Worm (Caenorhabditis elegans) whole organism, L1 larva: ENCODE data around the gene Y39A1A.18.

Source experiments
- ama-1 ChIP-seq: fragments of 150-350 bp; optimal IDR thresholded peaks from 2 replicates; lab custom pipeline; 2014
- elt-2 ChIP-seq: sonication (generic microtip); optimal IDR thresholded peaks from 2 replicates; lab custom pipeline; 2016; ENCODE audit warnings: missing genetic modification characterization, mild to moderate bottlenecking, inconsistent platforms, missing compliant biosample characterization, missing genetic modification reagents
- fos-1 ChIP-seq: fragments of 150-350 bp; optimal IDR thresholded peaks from 2 replicates; lab custom pipeline; 2014; ENCODE audit warnings: missing biosample characterization, missing genetic modification characterization
- hlh-17 ChIP-seq: fragments of 200-800 bp; sonication (Bioruptor generic); optimal IDR thresholded peaks from 2 replicates; lab custom pipeline; 2018; ENCODE audit warnings: missing genetic modification characterization, mild to moderate bottlenecking, missing compliant biosample characterization, moderate library complexity, borderline replicate concordance
- lin-13 ChIP-seq: fragments of 150-350 bp; optimal IDR thresholded peaks from 2 replicates; lab custom pipeline; 2014; ENCODE audit warnings: missing biosample characterization, missing genetic modification reagents, missing genetic modification characterization
- lir-3 ChIP-seq: sonication (generic microtip); optimal IDR thresholded peaks from 2 replicates; lab custom pipeline; 2016; ENCODE audit warnings: mild to moderate bottlenecking, missing genetic modification characterization, moderate library complexity, missing compliant biosample characterization; ENCODE audit not compliant: poor library complexity
- pqm-1 ChIP-seq: sonication (generic microtip); optimal IDR thresholded peaks from 3 replicates; lab custom pipeline; 2017; ENCODE audit warnings: missing biosample characterization, missing genetic modification characterization
- skn-1 ChIP-seq: fragments of 150-350 bp; optimal IDR thresholded peaks from 2 replicates; lab custom pipeline; 2014; ENCODE audit warnings: missing biosample characterization, missing genetic modification characterization
- sox-4 ChIP-seq: sonication (generic microtip); optimal IDR thresholded peaks from 2 replicates; lab custom pipeline; 2016; ENCODE audit warnings: missing genetic modification characterization, missing compliant biosample characterization
- unc-62 ChIP-seq: fragments of 150-350 bp; optimal IDR thresholded peaks from 2 replicates; lab custom pipeline; 2014; ENCODE audit warnings: missing biosample characterization, missing genetic modification reagents, missing genetic modification characterization
- unc-86 ChIP-seq: sonication (generic microtip); optimal IDR thresholded peaks from 2 replicates; lab custom pipeline; 2016; ENCODE audit warnings: missing genetic modification characterization, missing compliant biosample characterization
- zip-4 ChIP-seq: fragments of 200-800 bp; sonication (Bioruptor generic); optimal IDR thresholded peaks from 2 replicates; lab custom pipeline; 2018; ENCODE audit warnings: mild to moderate bottlenecking, missing genetic modification characterization, moderate library complexity, missing compliant biosample characterization

DNA sequence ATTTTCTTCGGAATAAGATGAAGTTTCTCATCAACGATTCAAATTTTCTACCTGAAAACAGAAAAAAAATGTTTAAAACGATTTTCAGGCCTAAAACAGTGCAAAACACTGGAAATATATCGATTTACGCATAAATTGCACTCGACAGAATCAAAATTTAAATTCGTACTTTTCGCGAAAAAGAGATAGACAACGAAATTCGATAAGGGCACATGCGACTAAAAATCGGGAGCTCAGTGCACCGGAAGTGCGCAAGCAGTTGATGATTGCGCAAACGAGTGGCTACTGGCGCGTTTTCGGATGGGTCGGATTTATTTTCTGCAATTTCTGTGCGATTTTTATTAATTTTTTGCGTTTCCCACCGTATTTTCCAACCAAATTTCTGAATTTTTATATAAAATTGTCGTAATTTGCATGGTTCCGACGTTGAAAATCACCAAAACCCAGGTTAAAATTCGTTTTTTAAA is 12.7 kb upstream of the Y39A1A.18 start, which contains the start of the genes Y39A1A.21 and Y39A1A.22:
- TF ChIP-seq lin-13 (GFP tag; lab: Kevin White, UChicago) (peak; percentile 86), fos-1 (tag; lab: Kevin White, UChicago) (peak; percentile 32), unc-86 (tag; lab: Kevin White, UChicago) (peak; percentile 82), sox-4 (tag; lab: Kevin White, UChicago) (peak; percentile 76), skn-1 (peak; percentile 53), pqm-1 (tag; lab: Kevin White, UChicago) (no peak), ama-1 (lab: Kevin White, UChicago) (no peak), zip-4 (GFP tag; lab: Kevin White, UChicago) (peak; percentile 76), hlh-17 (GFP tag; lab: Kevin White, UChicago) (no peak), lir-3 (no peak), elt-2 (peak; percentile 49), unc-62 (GFP tag; lab: Kevin White, UChicago) (no peak)
